Worm (Caenorhabditis elegans): ENCODE data around the gene C56G3.2.

The C56G3.2 gene

DNA sequence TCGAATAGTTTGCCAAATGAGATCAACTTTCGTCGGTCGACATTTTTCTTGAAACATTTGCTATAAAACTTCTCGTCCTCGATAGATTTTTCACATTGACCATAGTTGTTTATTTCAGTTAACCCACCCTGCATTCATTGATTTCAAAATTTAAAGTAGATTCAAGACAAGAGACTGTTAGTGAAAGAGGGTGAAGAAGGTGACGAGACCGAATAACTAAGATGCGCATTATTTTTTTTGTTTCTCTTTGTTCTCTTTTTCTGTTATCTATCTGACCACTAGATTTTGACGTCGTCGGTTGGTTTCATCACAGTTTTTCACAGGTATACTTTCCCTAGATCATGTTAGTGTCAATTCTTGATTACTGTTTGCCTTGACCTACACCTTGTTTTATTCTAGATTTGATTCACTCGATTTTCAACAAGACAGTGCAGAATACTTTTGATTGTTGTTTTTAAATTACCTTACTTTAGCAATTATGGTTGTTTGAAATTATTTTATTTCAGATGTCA is 34.6 kb upstream of the C56G3.2 start, which contains the start of gene ttr-30:
Gene ttr-30 (plus strand): TSS at position 265 of the 512 bp plus-strand sequence.
- TF ChIP-seq sma-3 (GFP tag; optimal IDR thresholded peaks at IDR 0.05) (peak; percentile 64), blmp-1 (tag; optimal IDR thresholded peaks at IDR 0.05; ENCODE audit: insufficient read depth) (peak; percentile 80), nhr-25 (tag; optimal IDR thresholded peaks at IDR 0.05) (peak; percentile 67), snpc-4 (tag; optimal IDR thresholded peaks at IDR 0.05) (no peak)

DNA sequence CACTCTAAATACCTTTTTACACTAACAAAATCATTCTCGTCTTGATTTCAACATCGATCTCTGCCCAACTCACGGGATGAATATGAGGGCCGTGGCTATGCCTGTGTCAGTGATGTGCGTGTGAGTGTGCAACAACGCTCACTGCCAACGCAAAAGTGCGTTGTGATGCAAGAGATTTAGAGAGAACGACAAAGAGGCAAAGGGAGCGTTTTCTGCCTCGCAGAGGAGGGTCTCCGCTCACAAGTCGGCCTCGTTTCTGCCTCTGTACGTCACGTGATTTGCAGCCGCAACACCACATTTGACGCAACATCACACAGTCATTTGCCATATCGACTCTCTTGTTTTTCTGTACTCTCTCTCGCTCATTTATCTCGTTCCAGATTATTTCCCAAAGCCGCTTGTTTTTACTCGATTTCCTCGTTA is 31.1 kb upstream of the C56G3.2 start, which contains the start of gene epg-7:
Gene epg-7 (plus strand): TSS at position 413 of the 423 bp plus-strand sequence.
- peak; percentile 73 for TF ChIP-seq zag-1 (tag; optimal IDR thresholded peaks at IDR 0.05)
- peak; percentile 77 for TF ChIP-seq ama-1 (optimal IDR thresholded peaks at IDR 0.05)
- peak; percentile 83 for TF ChIP-seq gmeb-1 (tag; optimal IDR thresholded peaks at IDR 0.05)
- TF ChIP-seq dmd-4 (tag; optimal IDR thresholded peaks at IDR 0.05): peak; percentile 43
- TF ChIP-seq sma-3 (GFP tag; optimal IDR thresholded peaks at IDR 0.05): peak; percentile 94
- TF ChIP-seq sem-4 (tag; optimal IDR thresholded peaks at IDR 0.05): peak; percentile 94
- TF ChIP-seq nhr-23 (tag; optimal IDR thresholded peaks at IDR 0.05): no peak
- no peak for TF ChIP-seq nhr-237 (tag; optimal IDR thresholded peaks at IDR 0.05)
- no peak for TF ChIP-seq alr-1 (tag; optimal IDR thresholded peaks at IDR 0.05)
- peak; percentile 87 for TF ChIP-seq nhr-6 (tag; optimal IDR thresholded peaks at IDR 0.05)
- TF ChIP-seq fos-1 (tag; optimal IDR thresholded peaks at IDR 0.05): peak; percentile 96
- TF ChIP-seq ZK546.5 (tag; optimal IDR thresholded peaks at IDR 0.05): no peak
- peak; percentile 70 for TF ChIP-seq unc-62 (GFP tag; optimal IDR thresholded peaks at IDR 0.05)
- no peak for TF ChIP-seq nhr-11 (tag; optimal IDR thresholded peaks at IDR 0.05)
- peak; percentile 96 for TF ChIP-seq sma-9 (GFP tag; optimal IDR thresholded peaks at IDR 0.05)
- no peak for TF ChIP-seq sma-9 (tag; optimal IDR thresholded peaks at IDR 0.05)
- TF ChIP-seq lsy-2 (tag; optimal IDR thresholded peaks at IDR 0.05): peak; percentile 79 to 93
- no peak for TF ChIP-seq elt-1 (tag; optimal IDR thresholded peaks at IDR 0.05)
- TF ChIP-seq nhr-12 (tag; optimal IDR thresholded peaks at IDR 0.05): no peak
- TF ChIP-seq nhr-10 (tag; optimal IDR thresholded peaks at IDR 0.05): peak; percentile 71
- TF ChIP-seq lin-11 (tag; optimal IDR thresholded peaks at IDR 0.05): peak; percentile 96
- TF ChIP-seq crh-2 (tag; optimal IDR thresholded peaks at IDR 0.05): peak; percentile 97
- TF ChIP-seq mab-5 (tag; optimal IDR thresholded peaks at IDR 0.05): peak; percentile 93
- TF ChIP-seq unc-55 (GFP tag; optimal IDR thresholded peaks at IDR 0.05): peak; percentile 97
- peak; percentile 48 for TF ChIP-seq lin-39 (tag; optimal IDR thresholded peaks at IDR 0.05)
- TF ChIP-seq nhr-21 (tag; optimal IDR thresholded peaks at IDR 0.05): peak; percentile 92
- peak; percentile 93 for TF ChIP-seq egl-27 (tag; optimal IDR thresholded peaks at IDR 0.05)
- no peak for TF ChIP-seq mbf-1 (tag; optimal IDR thresholded peaks at IDR 0.05)
- peak; percentile 79 for TF ChIP-seq snpc-4 (tag; optimal IDR thresholded peaks at IDR 0.05)
- TF ChIP-seq nhr-77 (tag; optimal IDR thresholded peaks at IDR 0.05): peak; percentile 67
- peak; percentile 98 for TF ChIP-seq F13H6.1 (tag; optimal IDR thresholded peaks at IDR 0.05)
- TF ChIP-seq lin-13 (GFP tag; optimal IDR thresholded peaks at IDR 0.05): peak; percentile 93
- TF ChIP-seq ztf-4 (tag; optimal IDR thresholded peaks at IDR 0.05): peak; percentile 88
- peak; percentile 58 for TF ChIP-seq blmp-1 (tag; optimal IDR thresholded peaks at IDR 0.05; ENCODE audit: insufficient read depth)
- TF ChIP-seq nhr-129 (tag; optimal IDR thresholded peaks at IDR 0.05): peak; percentile 98
- TF ChIP-seq C34F6.9 (tag; optimal IDR thresholded peaks at IDR 0.05): peak; percentile 99
- peak; percentile 77 for TF ChIP-seq skn-1 (tag; optimal IDR thresholded peaks at IDR 0.05)
- peak; percentile 84 for TF ChIP-seq Y55F3AM.14 (GFP tag; optimal IDR thresholded peaks at IDR 0.05)
- TF ChIP-seq ceh-16 (tag; optimal IDR thresholded peaks at IDR 0.05): peak; percentile 76
- TF ChIP-seq elt-3 (tag; optimal IDR thresholded peaks at IDR 0.05): no peak
- TF ChIP-seq aly-2 (tag; optimal IDR thresholded peaks at IDR 0.05): no peak
- TF ChIP-seq mdl-1 (tag; optimal IDR thresholded peaks at IDR 0.05): peak; percentile 74 to 95
- no peak for TF ChIP-seq peb-1 (tag; optimal IDR thresholded peaks at IDR 0.05)
- TF ChIP-seq R02D3.7 (tag; optimal IDR thresholded peaks at IDR 0.05): no peak
- TF ChIP-seq nhr-25 (tag; optimal IDR thresholded peaks at IDR 0.05): peak; percentile 96
- no peak for TF ChIP-seq ztf-1 (GFP tag; conservative IDR thresholded peaks at IDR 0.05)
- TF ChIP-seq ceh-82 (tag; optimal IDR thresholded peaks at IDR 0.05): peak; percentile 71
- no peak for TF ChIP-seq unc-39 (tag; optimal IDR thresholded peaks at IDR 0.05)
- no peak for TF ChIP-seq ztf-11 (tag; optimal IDR thresholded peaks at IDR 0.05)
